Worm (Caenorhabditis elegans): Measurements from ENCODE around the gene F13H10.8.

Gene F13H10.8

ce11 chrIV:11025941-11026340 lies 5.6 kb downstream of the F13H10.8 start (continued):
- TF ChIP-seq lin-29 (GFP tag; IDR thresholded peaks at IDR 0.05) (0 out of 2 replicates have a peak, but pooled peaks have one; percentile 32), ceh-20 (GFP tag; IDR thresholded peaks at IDR 0.05) (peak; percentile 71), lin-13 (GFP tag; optimal IDR thresholded peaks at IDR 0.05) (no peak), ceh-32 (tag; optimal IDR thresholded peaks at IDR 0.05; ENCODE audit: poor library complexity) (no peak), set-16 (GFP tag; IDR thresholded peaks at IDR 0.05) (peak; percentile 39; the same call in 1 of the 2 replicates), aly-2 (tag; optimal IDR thresholded peaks at IDR 0.05) (no peak), F44E2.7 (GFP tag; IDR thresholded peaks at IDR 0.05) (0 out of 2 replicates have a peak, but pooled peaks have one; percentile 43), egl-27 (tag; optimal IDR thresholded peaks at IDR 0.05) (no peak), nhr-111 (GFP tag; optimal IDR thresholded peaks at IDR 0.05) (peak; percentile 75), ceh-28 (tag; optimal IDR thresholded peaks at IDR 0.05) (no peak), nhr-6 (tag; optimal IDR thresholded peaks at IDR 0.05) (peak; percentile 10), mdt-29 (GFP tag; IDR thresholded peaks at IDR 0.05) (peak; percentile 57; the same call in 1 of the 2 replicates), arid-1 (GFP tag; conservative IDR thresholded peaks at IDR 0.05) (peak; percentile 74), Y5F2A.4 (GFP tag; optimal IDR thresholded peaks at IDR 0.05) (peak; percentile 89), lir-3 (tag; optimal IDR thresholded peaks at IDR 0.05) (peak; percentile 17), F26F4.8 (GFP tag; conservative IDR thresholded peaks at IDR 0.05) (peak; percentile 89), dmd-6 (GFP tag; IDR thresholded peaks at IDR 0.05) (0 out of 2 replicates have a peak, but pooled peaks have one; percentile 20), pqm-1 (tag; optimal IDR thresholded peaks at IDR 0.05) (no peak), nhr-10 (tag; optimal IDR thresholded peaks at IDR 0.05) (no peak), Y105C5A.15 (GFP tag; IDR thresholded peaks at IDR 0.05) (peak; percentile 77; the same call in 1 of the 2 replicates), dmd-8 (GFP tag; IDR thresholded peaks at IDR 0.05) (peak; percentile 86), zfp-2 (tag; optimal IDR thresholded peaks at IDR 0.05) (peak; percentile 42), nhr-42 (GFP tag; IDR thresholded peaks at IDR 0.05) (peak; percentile 50; the same call in 1 of the 2 replicates), nhr-11 (tag; optimal IDR thresholded peaks at IDR 0.05) (no peak), F10B5.3 (tag; optimal IDR thresholded peaks at IDR 0.05) (peak; percentile 35), ZK546.5 (tag; optimal IDR thresholded peaks at IDR 0.05) (no peak), lim-7 (GFP tag; IDR thresholded peaks at IDR 0.05) (peak; percentile 96), daf-19 (GFP tag; conservative IDR thresholded peaks at IDR 0.05) (peak; percentile 85), zfp-3 (GFP tag; conservative IDR thresholded peaks at IDR 0.05) (peak; percentile 67), daf-8 (GFP tag; IDR thresholded peaks at IDR 0.05) (no peak), F37D6.2 (tag; optimal IDR thresholded peaks at IDR 0.05) (no peak), duxl-1 (tag; optimal IDR thresholded peaks at IDR 0.05; ENCODE audit: poor library complexity) (peak; percentile 18), unc-62 (GFP tag; optimal IDR thresholded peaks at IDR 0.05 in 1 of 2) (peak in 1 of 2 experiments; percentile 24), unc-62 (tag; optimal IDR thresholded peaks at IDR 0.05) (no peak), nhr-41 (GFP tag; IDR thresholded peaks at IDR 0.05) (0 out of 2 replicates have a peak, but pooled peaks have one; percentile 55), cey-2 (tag; optimal IDR thresholded peaks at IDR 0.05; ENCODE audit: borderline replicate concordance, insufficient read depth) (no peak), snpc-1.2 (GFP tag; IDR thresholded peaks at IDR 0.05) (peak; percentile 92), mxl-3 (GFP tag; optimal IDR thresholded peaks at IDR 0.05) (peak; percentile 75), madf-9 (GFP tag; conservative IDR thresholded peaks at IDR 0.05) (peak; percentile 74), Y48G9A.11 (GFP tag; IDR thresholded peaks at IDR 0.05) (peak; percentile 76), hlh-11 (tag; optimal IDR thresholded peaks at IDR 0.05) (no peak), mxl-2 (GFP tag; conservative IDR thresholded peaks at IDR 0.05) (0 out of 2 replicates have a peak, but pooled peaks have one; percentile 23), madf-5 (GFP tag; IDR thresholded peaks at IDR 0.05) (peak; percentile 28 to 76; a peak in 1 of 4 replicates), skn-1 (tag; optimal IDR thresholded peaks at IDR 0.05) (no peak), spr-1 (tag; optimal IDR thresholded peaks at IDR 0.05) (peak; percentile 77), tra-1 (GFP tag; IDR thresholded peaks at IDR 0.05) (peak; percentile 76), T20F7.1 (GFP tag; optimal IDR thresholded peaks at IDR 0.05) (peak; percentile 31), ZK337.2 (GFP tag; IDR thresholded peaks at IDR 0.05) (peak; percentile 65; the same call in 1 of the 2 replicates), egl-43 (GFP tag; IDR thresholded peaks at IDR 0.05) (peak; percentile 93), nhr-48 (tag; optimal IDR thresholded peaks at IDR 0.05) (peak; percentile 43), jun-1 (tag; optimal IDR thresholded peaks at IDR 0.05) (no peak)

Data from whole organism, L4 larva.